Worm (Caenorhabditis elegans): Measurements from ENCODE around the gene F35F10.14.

DNA sequence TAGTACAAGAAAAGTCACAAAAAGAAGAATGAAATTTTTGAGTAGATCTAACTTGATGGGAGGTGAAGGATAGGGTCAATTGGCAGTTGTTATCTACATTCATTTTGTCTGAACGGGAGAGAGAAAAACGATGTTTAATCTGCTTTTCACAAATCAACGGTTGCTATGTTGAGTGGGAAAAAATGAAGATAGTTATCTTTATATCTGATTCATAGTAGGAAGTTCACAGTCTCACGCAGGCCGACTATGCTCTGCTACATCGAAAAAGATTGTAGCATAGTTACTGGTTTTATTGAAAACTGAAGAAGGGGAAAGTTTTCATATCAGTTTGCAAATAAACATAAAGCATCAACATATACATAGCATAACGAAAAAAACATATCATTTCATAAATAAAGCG lies 35.6 kb upstream of the F35F10.14 start:
- TF ChIP-seq mdt-29 (GFP tag; IDR thresholded peaks at IDR 0.05) = no peak
- TF ChIP-seq egl-27 (tag; optimal IDR thresholded peaks at IDR 0.05) = no peak
- TF ChIP-seq daf-12 (tag; optimal IDR thresholded peaks at IDR 0.05) = no peak
- TF ChIP-seq ctbp-1 (GFP tag; IDR thresholded peaks at IDR 0.05) = no peak
- TF ChIP-seq lir-3 (tag; optimal IDR thresholded peaks at IDR 0.05) = no peak
- TF ChIP-seq zag-1 (tag; optimal IDR thresholded peaks at IDR 0.05) = no peak
- no peak for TF ChIP-seq nhr-237 (tag; optimal IDR thresholded peaks at IDR 0.05)
- no peak for TF ChIP-seq Y48G9A.11 (GFP tag; IDR thresholded peaks at IDR 0.05)
